Worm (Caenorhabditis elegans): Measurements from ENCODE around the gene cutl-25.

cutl-25 gene

DNA sequence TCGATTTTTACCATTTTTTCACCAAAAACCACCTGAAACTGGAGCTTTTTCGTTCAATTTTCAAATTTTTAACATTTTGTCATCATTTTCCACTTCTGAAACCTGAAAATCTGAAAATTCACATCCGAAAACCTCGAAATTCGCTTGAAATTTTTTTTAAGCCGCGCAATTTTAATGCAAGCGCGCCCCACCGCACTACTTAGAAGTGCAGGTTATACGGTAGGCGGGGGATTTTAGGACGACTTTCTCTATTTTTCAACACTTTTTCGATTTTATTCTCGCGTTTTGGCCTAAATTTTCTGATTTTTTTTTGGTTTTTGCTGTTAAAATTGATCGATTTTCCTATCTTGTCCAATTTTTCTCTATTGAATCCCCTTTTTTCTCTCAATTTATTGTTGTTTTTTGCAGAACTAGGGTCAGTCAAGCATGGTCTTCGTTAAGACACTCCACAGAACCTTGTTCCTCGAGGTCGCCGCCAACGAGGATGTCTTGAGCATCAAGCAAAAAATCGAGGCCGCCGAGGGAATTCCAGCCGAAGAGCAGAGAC is 21.0 kb upstream of the cutl-25 start, which contains the start of gene ubl-1 (continued):
- TF ChIP-seq lin-35 (GFP tag; optimal IDR thresholded peaks at IDR 0.05) = peak; percentile 88 to 94
- no peak for TF ChIP-seq nhr-28 (tag; optimal IDR thresholded peaks at IDR 0.05)
- peak; percentile 65 for TF ChIP-seq pax-3 (tag; optimal IDR thresholded peaks at IDR 0.05)
- TF ChIP-seq tbx-2 (tag; optimal IDR thresholded peaks at IDR 0.05) = peak; percentile 80

DNA sequence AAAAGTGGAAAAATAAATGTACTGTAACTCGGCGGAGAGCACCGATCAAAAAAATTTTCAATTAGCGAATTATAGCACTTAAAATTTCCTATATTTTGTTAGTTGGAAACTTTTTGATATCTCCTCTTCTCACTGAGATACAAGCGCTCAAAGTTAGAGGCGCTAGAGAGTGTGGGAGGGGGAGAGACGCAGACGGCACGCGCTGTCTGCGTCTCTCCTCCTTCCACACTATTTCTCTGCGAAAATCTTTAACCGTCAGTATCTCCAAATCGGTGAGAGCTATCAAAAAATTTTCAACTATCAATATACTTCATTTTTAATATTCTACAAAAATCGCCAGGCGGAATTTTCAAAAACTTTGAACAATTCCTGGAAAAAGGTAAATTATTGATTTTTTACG is 19.8 kb upstream of the cutl-25 start:
- no peak for TF ChIP-seq mef-2 (tag; optimal IDR thresholded peaks at IDR 0.05)
- TF ChIP-seq efl-1 (optimal IDR thresholded peaks at IDR 0.05) = no peak
- peak in 1 of 2 experiments; percentile 49 for TF ChIP-seq efl-1 (GFP tag; optimal IDR thresholded peaks at IDR 0.05 in 1 of 2)

DNA sequence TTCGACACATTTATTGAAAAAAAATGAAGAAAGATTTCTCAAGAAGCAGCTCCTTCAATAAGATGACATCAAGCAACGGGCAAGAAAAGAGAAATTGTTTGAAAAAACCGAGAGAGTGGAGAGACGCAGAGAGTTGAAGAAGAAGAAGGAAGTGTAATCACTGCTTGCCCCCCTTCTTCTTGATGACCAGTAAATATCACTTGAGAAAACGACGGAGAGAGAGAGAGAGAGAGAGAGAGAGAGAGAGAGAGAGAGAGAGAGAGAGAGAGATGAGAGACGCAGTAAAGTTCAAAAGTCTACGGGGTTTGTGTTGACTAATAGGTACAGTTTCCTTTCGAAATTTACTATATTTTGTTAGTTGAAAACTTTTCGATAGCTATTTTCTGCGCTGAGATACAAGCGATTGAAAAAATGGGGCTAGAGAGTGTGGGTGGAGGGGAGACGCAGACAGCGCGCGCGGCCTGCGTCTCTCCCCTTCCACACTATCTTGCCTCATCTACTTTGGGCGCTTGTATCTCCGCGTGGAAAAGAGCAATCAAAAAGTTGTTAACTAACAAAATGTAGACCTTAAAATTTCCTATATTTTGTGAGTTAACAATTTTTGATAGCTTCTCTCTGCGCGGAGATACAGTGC is 19.1 kb upstream of the cutl-25 start:
- TF ChIP-seq hpl-2 (GFP tag; optimal IDR thresholded peaks at IDR 0.05) (no peak), ces-1 (GFP tag; optimal IDR thresholded peaks at IDR 0.05) (no peak), nhr-28 (tag; optimal IDR thresholded peaks at IDR 0.05) (no peak), efl-1 (optimal IDR thresholded peaks at IDR 0.05) (peak; percentile 47 to 68), efl-1 (GFP tag; optimal IDR thresholded peaks at IDR 0.05 in 1 of 2) (peak; percentile 32 to 95), Y116A8C.19 (tag; optimal IDR thresholded peaks at IDR 0.05; ENCODE audit: borderline replicate concordance) (no peak), fkh-4 (tag; optimal IDR thresholded peaks at IDR 0.05; ENCODE audit: borderline replicate concordance) (no peak), nhr-71 (tag; optimal IDR thresholded peaks at IDR 0.05) (peak; percentile 82), fkh-10 (GFP tag; optimal IDR thresholded peaks at IDR 0.05) (peak; percentile 17), unc-98 (GFP tag; IDR thresholded peaks at IDR 0.05) (0 out of 2 replicates have a peak, but pooled peaks have one; percentile 29), egl-13 (tag; optimal IDR thresholded peaks at IDR 0.05) (no peak), blmp-1 (tag; optimal IDR thresholded peaks at IDR 0.05) (peak; percentile 51), rnt-1 (tag; optimal IDR thresholded peaks at IDR 0.05) (peak; percentile 79), elt-3 (tag; optimal IDR thresholded peaks at IDR 0.05) (peak in 2 of 6 experiments; percentile 18 to 34), nhr-19 (GFP tag; conservative IDR thresholded peaks at IDR 0.05) (peak; percentile 72), isw-1 (GFP tag; IDR thresholded peaks at IDR 0.05) (no peak), pax-3 (tag; optimal IDR thresholded peaks at IDR 0.05) (peak; percentile 16), pag-3 (tag; optimal IDR thresholded peaks at IDR 0.05; ENCODE audit: borderline replicate concordance, insufficient read depth) (no peak), fkh-8 (tag; optimal IDR thresholded peaks at IDR 0.05) (no peak), lsy-2 (tag; optimal IDR thresholded peaks at IDR 0.05) (peak; percentile 74 to 80), snu-23 (GFP tag; optimal IDR thresholded peaks at IDR 0.05) (peak; percentile 58), vab-15 (tag; optimal IDR thresholded peaks at IDR 0.05) (peak; percentile 34), efl-3 (GFP tag; optimal IDR thresholded peaks at IDR 0.05) (no peak), ceh-82 (tag; optimal IDR thresholded peaks at IDR 0.05) (peak in 2 of 3 experiments; percentile 10 to 32), lin-14 (GFP tag; optimal IDR thresholded peaks at IDR 0.05) (peak; percentile 88), lin-35 (GFP tag; optimal IDR thresholded peaks at IDR 0.05) (peak; percentile 41 to 57), unc-30 (tag; optimal IDR thresholded peaks at IDR 0.05) (no peak), nhr-47 (tag; optimal IDR thresholded peaks at IDR 0.05) (peak; percentile 55), unc-62 (GFP tag; optimal IDR thresholded peaks at IDR 0.05) (no peak), ztf-4 (tag; optimal IDR thresholded peaks at IDR 0.05) (no peak), nhr-237 (tag; optimal IDR thresholded peaks at IDR 0.05) (no peak), swsn-7 (tag; optimal IDR thresholded peaks at IDR 0.05) (peak; percentile 35), nhr-11 (tag; optimal IDR thresholded peaks at IDR 0.05) (peak; percentile 20), egl-27 (tag; optimal IDR thresholded peaks at IDR 0.05) (no peak), nhr-20 (tag; optimal IDR thresholded peaks at IDR 0.05) (peak; percentile 68), unc-86 (tag; optimal IDR thresholded peaks at IDR 0.05) (no peak), hlh-4 (tag; optimal IDR thresholded peaks at IDR 0.05) (no peak), ets-5 (GFP tag; IDR thresholded peaks at IDR 0.05) (no peak), lir-3 (tag; optimal IDR thresholded peaks at IDR 0.05; ENCODE audit: poor library complexity) (no peak), ceh-90 (tag; optimal IDR thresholded peaks at IDR 0.05) (no peak), nhr-90 (tag; optimal IDR thresholded peaks at IDR 0.05; ENCODE audit: poor library complexity) (peak; percentile 50), snpc-4 (tag; optimal IDR thresholded peaks at IDR 0.05) (peak; percentile 44), nhr-77 (tag; optimal IDR thresholded peaks at IDR 0.05) (peak; percentile 85), nhr-76 (tag; optimal IDR thresholded peaks at IDR 0.05) (no peak)

Measured in whole organism, L1 larva.